Worm (Caenorhabditis elegans) whole organism, L3 larva: ENCODE data around the gene srab-16.
"Not testable (repeated sequence)": the region's sequence is repeated elsewhere in the genome, so short reads cannot be mapped to it uniquely, and the experiment has no call there.

Source experiments
- R02D3.7 ChIP-seq: fragments of 150-350 bp; optimal IDR thresholded peaks from 2 replicates; lab custom pipeline; 2014; ENCODE audit warnings: missing biosample characterization, missing genetic modification characterization
- ZK546.5 ChIP-seq: sonication (generic microtip); optimal IDR thresholded peaks from 2 replicates; lab custom pipeline; 2017; ENCODE audit warnings: missing biosample characterization, missing genetic modification characterization
- aly-2 ChIP-seq: fragments of 150-350 bp; optimal IDR thresholded peaks from 2 replicates; lab custom pipeline; 2014; ENCODE audit warnings: missing biosample characterization, missing genetic modification characterization
- ama-1 ChIP-seq: fragments of 150-350 bp; optimal IDR thresholded peaks from 2 replicates; lab custom pipeline; 2018
- ceh-16 ChIP-seq: sonication (generic microtip); optimal IDR thresholded peaks from 2 replicates; lab custom pipeline; 2017; ENCODE audit warnings: missing biosample characterization, missing genetic modification characterization
- ceh-9 ChIP-seq: sonication (generic microtip); optimal IDR thresholded peaks from 2 replicates; lab custom pipeline; 2018; ENCODE audit warnings: missing biosample characterization, missing genetic modification characterization
- egl-5 ChIP-seq: fragments of 150-350 bp; optimal IDR thresholded peaks from 2 replicates; lab custom pipeline; 2017; ENCODE audit warnings: missing biosample characterization, missing genetic modification reagents, missing genetic modification characterization, inconsistent platforms
- elt-2 ChIP-seq: sonication (generic microtip); optimal IDR thresholded peaks from 2 replicates; lab custom pipeline; 2016; ENCODE audit warnings: missing genetic modification reagents, mild to moderate bottlenecking, missing genetic modification characterization, missing compliant biosample characterization
- elt-3 ChIP-seq, 3 experiments: fragments of 150-350 bp in 1 of 3; sonication (generic microtip) in 2 of 3; optimal IDR thresholded peaks; 2 replicates in 2 of 3; 4 replicates in 1 of 3; lab custom pipeline; 2014 to 2017; ENCODE audit warnings: missing biosample characterization in 3 of 3, missing genetic modification characterization in 3 of 3
- eor-1 ChIP-seq, 2 experiments: fragments of 150-350 bp; optimal IDR thresholded peaks; 2 replicates each; lab custom pipeline; 2014 to 2018; ENCODE audit warnings: missing biosample characterization in 2 of 2, missing genetic modification characterization in 2 of 2
- fkh-2 ChIP-seq: fragments of 150-350 bp; optimal IDR thresholded peaks from 2 replicates; lab custom pipeline; 2014; ENCODE audit warnings: missing biosample characterization, missing genetic modification reagents, missing genetic modification characterization
- hmg-11 ChIP-seq: sonication (generic microtip); optimal IDR thresholded peaks from 2 replicates; lab custom pipeline; 2016; ENCODE audit warnings: missing genetic modification characterization, missing compliant biosample characterization
- jun-1 ChIP-seq: fragments of 150-350 bp; optimal IDR thresholded peaks from 2 replicates; lab custom pipeline; 2014; ENCODE audit warnings: missing biosample characterization, missing genetic modification reagents, missing genetic modification characterization
- lin-15B ChIP-seq: fragments of 150-350 bp; optimal IDR thresholded peaks from 2 replicates; lab custom pipeline; 2014; ENCODE audit warnings: missing biosample characterization, missing genetic modification characterization
- lin-39 ChIP-seq: fragments of 150-350 bp; optimal IDR thresholded peaks from 2 replicates; lab custom pipeline; 2018; ENCODE audit warnings: missing biosample characterization, missing genetic modification reagents, missing genetic modification characterization
- mdl-1 ChIP-seq: fragments of 150-350 bp; optimal IDR thresholded peaks from 2 replicates; lab custom pipeline; 2014; ENCODE audit warnings: missing biosample characterization, missing genetic modification characterization
- mml-1 ChIP-seq: fragments of 150-350 bp; sonication (generic microtip); optimal IDR thresholded peaks from 3 replicates; lab custom pipeline; 2014; ENCODE audit warnings: missing biosample characterization, missing genetic modification characterization
- nfya-1 ChIP-seq: sonication (generic microtip); optimal IDR thresholded peaks from 2 replicates; lab custom pipeline; 2017; ENCODE audit warnings: missing genetic modification characterization, mild to moderate bottlenecking, missing compliant biosample characterization, antibody characterized with exemption, moderate library complexity; ENCODE audit not compliant: insufficient read depth
- nhr-11 ChIP-seq: fragments of 150-350 bp; optimal IDR thresholded peaks from 2 replicates; lab custom pipeline; 2014; ENCODE audit warnings: missing biosample characterization, missing genetic modification characterization
- nhr-12 ChIP-seq: fragments of 150-350 bp; optimal IDR thresholded peaks from 2 replicates; lab custom pipeline; 2014; ENCODE audit warnings: missing biosample characterization, missing genetic modification characterization
- nhr-23 ChIP-seq: fragments of 150-350 bp; optimal IDR thresholded peaks from 2 replicates; lab custom pipeline; 2014; ENCODE audit warnings: missing biosample characterization, missing genetic modification reagents, missing genetic modification characterization
- nhr-237 ChIP-seq: fragments of 150-350 bp; optimal IDR thresholded peaks from 2 replicates; lab custom pipeline; 2014; ENCODE audit warnings: missing biosample characterization, missing genetic modification characterization
- nhr-43 ChIP-seq: sonication (generic microtip); optimal IDR thresholded peaks from 2 replicates; lab custom pipeline; 2016; ENCODE audit warnings: mild to moderate bottlenecking, missing genetic modification characterization, missing compliant biosample characterization; ENCODE audit not compliant: poor library complexity, severe bottlenecking
- nhr-67 ChIP-seq: fragments of 150-350 bp; optimal IDR thresholded peaks from 2 replicates; lab custom pipeline; 2014; ENCODE audit warnings: missing biosample characterization, missing genetic modification characterization
- pha-4 ChIP-seq: fragments of 150-350 bp; optimal IDR thresholded peaks from 2 replicates; lab custom pipeline; 2014; ENCODE audit warnings: missing biosample characterization, missing genetic modification reagents, missing genetic modification characterization
- pqm-1 ChIP-seq: fragments of 150-350 bp; optimal IDR thresholded peaks from 2 replicates; lab custom pipeline; 2017; ENCODE audit warnings: missing biosample characterization, missing genetic modification characterization, inconsistent platforms
- snpc-4 ChIP-seq: fragments of 150-350 bp; optimal IDR thresholded peaks from 2 replicates; lab custom pipeline; 2014; ENCODE audit warnings: missing biosample characterization, missing genetic modification characterization
- tbx-2 ChIP-seq: sonication (generic microtip); optimal IDR thresholded peaks from 2 replicates; lab custom pipeline; 2016; ENCODE audit warnings: mild to moderate bottlenecking, missing genetic modification characterization, missing compliant biosample characterization
- unc-62 ChIP-seq: fragments of 150-350 bp; sonication (generic microtip); optimal IDR thresholded peaks from 4 replicates; lab custom pipeline; 2014; ENCODE audit warnings: missing biosample characterization, missing genetic modification reagents, missing genetic modification characterization
- zag-1 ChIP-seq: fragments of 150-350 bp; optimal IDR thresholded peaks from 2 replicates; lab custom pipeline; 2014; ENCODE audit warnings: missing biosample characterization, missing genetic modification characterization
- ztf-11 ChIP-seq: fragments of 150-350 bp; optimal IDR thresholded peaks from 2 replicates; lab custom pipeline; 2014; ENCODE audit warnings: missing biosample characterization, missing genetic modification characterization
- ztf-4 ChIP-seq: fragments of 150-350 bp; optimal IDR thresholded peaks from 2 replicates; lab custom pipeline; 2014; ENCODE audit warnings: missing biosample characterization, missing genetic modification characterization

The srab-16 gene

ce11 chrV:814716-815115, 32.2 kb downstream of the srab-16 start, which contains the start of gene R13D11.3:
Gene R13D11.3, plus strand, starts transcription at chrV:815016.
- TF ChIP-seq nhr-43 (no peak), ceh-9 (tag; lab: Kevin White, UChicago) (no peak), mml-1 (tag; lab: Kevin White, UChicago) (no peak), nhr-23 (tag; lab: Kevin White, UChicago) (no peak), ceh-16 (tag; lab: Kevin White, UChicago) (no peak), mdl-1 (tag; lab: Kevin White, UChicago) (no peak), nhr-12 (no peak), ztf-11 (tag; lab: Kevin White, UChicago) (no peak), zag-1 (tag; lab: Kevin White, UChicago) (no peak), aly-2 (tag; lab: Kevin White, UChicago) (no peak), pha-4 (tag; lab: Kevin White, UChicago) (no peak), R02D3.7 (tag; lab: Kevin White, UChicago) (no peak), elt-3 (tag; optimal IDR thresholded peaks at IDR 0.05; lab: Kevin White, UChicago) (no peak), snpc-4 (tag; lab: Kevin White, UChicago) (no peak), lin-15B (tag; lab: Kevin White, UChicago) (no peak), lin-39 (tag; lab: Kevin White, UChicago) (no peak), nhr-67 (no peak)

ce11 chrV:817182-817581, 34.6 kb downstream of the srab-16 start, which contains the start of gene R13D11.1:
Gene R13D11.1, plus strand, starts transcription at chrV:817482.
- TF ChIP-seq eor-1 (tag; optimal IDR thresholded peaks at IDR 0.05; lab: Kevin White, UChicago) (no peak), jun-1 (tag; lab: Kevin White, UChicago) (no peak), nhr-43 (no peak), elt-2 (no peak), nfya-1 (tag; lab: Kevin White, UChicago) (no peak), ztf-4 (no peak), pqm-1 (no peak), nhr-11 (tag; lab: Kevin White, UChicago) (no peak), ceh-16 (tag; lab: Kevin White, UChicago) (no peak), ama-1 (lab: Kevin White, UChicago) (no peak), hmg-11 (tag; lab: Kevin White, UChicago) (no peak), fkh-2 (tag; lab: Kevin White, UChicago) (no peak), mdl-1 (tag; lab: Kevin White, UChicago) (no peak), R02D3.7 (tag; lab: Kevin White, UChicago) (no peak), nhr-23 (tag; lab: Kevin White, UChicago) (no peak), ZK546.5 (tag; lab: Kevin White, UChicago) (no peak), unc-62 (GFP tag; lab: Kevin White, UChicago) (no peak), egl-5 (tag; lab: Kevin White, UChicago) (no peak), lin-39 (tag; lab: Kevin White, UChicago) (no peak), nhr-67 (no peak)
- TF ChIP-seq, all 47 proteins: peak for 0

ce11 chrV:820629-821028, 38.1 kb downstream of the srab-16 start, which contains the start of gene srx-32:
Gene srx-32, minus strand, starts transcription at chrV:820729.
- not testable (repeated sequence) for TF ChIP-seq nhr-12; nhr-237 (tag; lab: Kevin White, UChicago); tbx-2 (tag; lab: Kevin White, UChicago)
- TF ChIP-seq, all 47 proteins: peak for 0; not testable (repeated sequence) for 47

ce11 chrV:822922-823321, 40.4 kb downstream of the srab-16 start, which contains the start of gene srx-31:
Gene srx-31, minus strand, starts transcription at chrV:823022.
- TF ChIP-seq nhr-23 (tag; lab: Kevin White, UChicago); nhr-43; tbx-2 (tag; lab: Kevin White, UChicago): not testable (repeated sequence)

- no peak for TF ChIP-seq mml-1 (tag; lab: Kevin White, UChicago)
- TF ChIP-seq elt-2: no peak
- no peak for TF ChIP-seq tbx-2 (tag; lab: Kevin White, UChicago)
- no peak for TF ChIP-seq nhr-237 (tag; lab: Kevin White, UChicago)
- TF ChIP-seq egl-5 (tag; lab: Kevin White, UChicago): no peak
- no peak for TF ChIP-seq fkh-2 (tag; lab: Kevin White, UChicago)
- TF ChIP-seq nhr-43: no peak
Measured at ce11 chrV:826097-826496, 43.6 kb downstream of the srab-16 start, which contains the start of gene F41H8.2. Gene F41H8.2, plus strand, starts transcription at chrV:826397.
